Fruit fly (Drosophila melanogaster): ENCODE measurements around the gene CG13933.
A peak's percentile ranks its signal among the peaks of the same experiment; 100 is the strongest.

The CG13933 gene

dm6 chr3L:1784092-1784491, 9.1 kb upstream of the CG13933 start:
- TF ChIP-seq Dfd (GFP tag; optimal IDR thresholded peaks at IDR 0.05): no peak
- no peak for TF ChIP-seq Rel (GFP tag; optimal IDR thresholded peaks at IDR 0.05)
- TF ChIP-seq Rel (tag; optimal IDR thresholded peaks at IDR 0.05): peak; percentile 91

dm6 chr3L:1777249-1777648, 2.3 kb upstream of the CG13933 start, which contains the start of the genes CG2021 and mRpL46:
CG2021 (minus strand) TSS chr3L:1777411.
mRpL46 (plus strand) TSS chr3L:1777439.
- TF ChIP-seq Hr78 (GFP tag; optimal IDR thresholded peaks at IDR 0.05): no peak

dm6 chr3L:1772593-1772992, 2.4 kb downstream of the CG13933 start:
- no peak for TF ChIP-seq Dfd (GFP tag; optimal IDR thresholded peaks at IDR 0.05)
- TF ChIP-seq Hnf4 (GFP tag; optimal IDR thresholded peaks at IDR 0.05): no peak
- TF ChIP-seq N (GFP tag; optimal IDR thresholded peaks at IDR 0.05): no peak
- no peak for TF ChIP-seq rgr (GFP tag; optimal IDR thresholded peaks at IDR 0.05)
- TF ChIP-seq brk (GFP tag; optimal IDR thresholded peaks at IDR 0.05): no peak
- TF ChIP-seq fru (GFP tag; optimal IDR thresholded peaks at IDR 0.05): no peak
- TF ChIP-seq CG32264 (GFP tag; optimal IDR thresholded peaks at IDR 0.05): no peak
- no peak for TF ChIP-seq CG9705 (GFP tag; optimal IDR thresholded peaks at IDR 0.05)
- no peak for TF ChIP-seq woc (GFP tag; optimal IDR thresholded peaks at IDR 0.05)
- no peak for TF ChIP-seq Sp1 (GFP tag; optimal IDR thresholded peaks at IDR 0.05)
- TF ChIP-seq br (GFP tag; optimal IDR thresholded peaks at IDR 0.05): no peak

dm6 chr3L:1771658-1772057, 3.3 kb downstream of the CG13933 start, which contains the start of gene Dhc62B:
Dhc62B (minus strand) TSS chr3L:1771758.
- TF ChIP-seq ey (GFP tag; optimal IDR thresholded peaks at IDR 0.05) (no peak), CrebA (GFP tag; optimal IDR thresholded peaks at IDR 0.05; ENCODE audit: borderline replicate concordance) (no peak), sv (GFP tag; optimal IDR thresholded peaks at IDR 0.05) (no peak), Vsx2 (GFP tag; optimal IDR thresholded peaks at IDR 0.05; ENCODE audit: partially characterized antibody) (no peak), rgr (GFP tag; optimal IDR thresholded peaks at IDR 0.05) (no peak), dmrt93B (GFP tag; optimal IDR thresholded peaks at IDR 0.05) (no peak), HLH106 (tag; optimal IDR thresholded peaks at IDR 0.05) (no peak), CG9705 (GFP tag; optimal IDR thresholded peaks at IDR 0.05) (no peak), h (GFP tag; optimal IDR thresholded peaks at IDR 0.05) (no peak), OdsH (GFP tag; optimal IDR thresholded peaks at IDR 0.05) (no peak), Dfd (GFP tag; optimal IDR thresholded peaks at IDR 0.05) (no peak), lola (GFP tag; optimal IDR thresholded peaks at IDR 0.05) (no peak), Hr83 (GFP tag; optimal IDR thresholded peaks at IDR 0.05; ENCODE audit: poor library complexity, severe bottlenecking) (no peak), brk (GFP tag; optimal IDR thresholded peaks at IDR 0.05) (no peak), fru (GFP tag; optimal IDR thresholded peaks at IDR 0.05) (no peak), foxo (GFP tag; optimal IDR thresholded peaks at IDR 0.05) (no peak)

dm6 chr3L:1756143-1756542, 18.8 kb downstream of the CG13933 start, which contains the start of gene CG8001:
CG8001 (plus strand) TSS chr3L:1756159.
- TF ChIP-seq ey (GFP tag; optimal IDR thresholded peaks at IDR 0.05): no peak
- TF ChIP-seq h (GFP tag; optimal IDR thresholded peaks at IDR 0.05): no peak
- TF ChIP-seq woc (GFP tag; optimal IDR thresholded peaks at IDR 0.05): no peak
- TF ChIP-seq Myc (optimal IDR thresholded peaks at IDR 0.05): no peak
- no peak for TF ChIP-seq brk (GFP tag; optimal IDR thresholded peaks at IDR 0.05)
- no peak for TF ChIP-seq Rel (GFP tag; optimal IDR thresholded peaks at IDR 0.05)
- peak; percentile 86 for TF ChIP-seq Rel (tag; optimal IDR thresholded peaks at IDR 0.05)

dm6 chr3L:1755458-1755984, 19.4 kb downstream of the CG13933 start, which contains the start of gene Cht2:
Cht2 (minus strand) TSS chr3L:1755934.
- no peak for TF ChIP-seq Myc (optimal IDR thresholded peaks at IDR 0.05)
- TF ChIP-seq Rel (GFP tag; optimal IDR thresholded peaks at IDR 0.05): peak; percentile 4
- TF ChIP-seq Rel (tag; optimal IDR thresholded peaks at IDR 0.05): peak; percentile 22
- TF ChIP-seq woc (GFP tag; optimal IDR thresholded peaks at IDR 0.05): no peak
- TF ChIP-seq GATAd (GFP tag; optimal IDR thresholded peaks at IDR 0.05): no peak
- no peak for TF ChIP-seq sv (GFP tag; optimal IDR thresholded peaks at IDR 0.05)
- peak; percentile 42 for TF ChIP-seq br (GFP tag; optimal IDR thresholded peaks at IDR 0.05)
- no peak for TF ChIP-seq HLH106 (tag; optimal IDR thresholded peaks at IDR 0.05)
- TF ChIP-seq CrebA (GFP tag; optimal IDR thresholded peaks at IDR 0.05; ENCODE audit: borderline replicate concordance): no peak
- TF ChIP-seq Sp1 (GFP tag; optimal IDR thresholded peaks at IDR 0.05): peak; percentile 27
- no peak for TF ChIP-seq jim (GFP tag; optimal IDR thresholded peaks at IDR 0.05)
- no peak for TF ChIP-seq ey (GFP tag; optimal IDR thresholded peaks at IDR 0.05)
- peak; percentile 38 for TF ChIP-seq h (GFP tag; optimal IDR thresholded peaks at IDR 0.05)
- TF ChIP-seq dsf (GFP tag; optimal IDR thresholded peaks at IDR 0.05; ENCODE audit: borderline replicate concordance): no peak
- TF ChIP-seq brk (GFP tag; optimal IDR thresholded peaks at IDR 0.05): no peak
- peak; percentile 91 for TF ChIP-seq Dif (GFP tag; optimal IDR thresholded peaks at IDR 0.05; ENCODE audit: partially characterized antibody)
- TF ChIP-seq Dfd (GFP tag; optimal IDR thresholded peaks at IDR 0.05): no peak
- TF ChIP-seq usp (GFP tag; optimal IDR thresholded peaks at IDR 0.05): no peak
- no peak for TF ChIP-seq psq (GFP tag; optimal IDR thresholded peaks at IDR 0.05)
- no peak for TF ChIP-seq rgr (GFP tag; optimal IDR thresholded peaks at IDR 0.05)
- TF ChIP-seq Vsx2 (GFP tag; optimal IDR thresholded peaks at IDR 0.05; ENCODE audit: partially characterized antibody): peak; percentile 86
- TF ChIP-seq Abd-B (GFP tag; optimal IDR thresholded peaks at IDR 0.05): no peak
- TF ChIP-seq sage (GFP tag; optimal IDR thresholded peaks at IDR 0.05): no peak
- TF ChIP-seq foxo (GFP tag; optimal IDR thresholded peaks at IDR 0.05): no peak
- no peak for TF ChIP-seq Hr83 (GFP tag; optimal IDR thresholded peaks at IDR 0.05; ENCODE audit: poor library complexity, severe bottlenecking)
- TF ChIP-seq pan (optimal IDR thresholded peaks at IDR 0.05): no peak
- no peak for TF ChIP-seq Hnf4 (GFP tag; optimal IDR thresholded peaks at IDR 0.05)
- peak in 1 of 2 experiments; percentile 67 for TF ChIP-seq dl (GFP tag; optimal IDR thresholded peaks at IDR 0.05; ENCODE audit: insufficient read depth in 1 of 2, partially characterized antibody in 2 of 2)
- no peak for TF ChIP-seq dmrt93B (GFP tag; optimal IDR thresholded peaks at IDR 0.05)
